Worm (Caenorhabditis elegans): ENCODE measurements around the gene Y58A7A.1.

DNA sequence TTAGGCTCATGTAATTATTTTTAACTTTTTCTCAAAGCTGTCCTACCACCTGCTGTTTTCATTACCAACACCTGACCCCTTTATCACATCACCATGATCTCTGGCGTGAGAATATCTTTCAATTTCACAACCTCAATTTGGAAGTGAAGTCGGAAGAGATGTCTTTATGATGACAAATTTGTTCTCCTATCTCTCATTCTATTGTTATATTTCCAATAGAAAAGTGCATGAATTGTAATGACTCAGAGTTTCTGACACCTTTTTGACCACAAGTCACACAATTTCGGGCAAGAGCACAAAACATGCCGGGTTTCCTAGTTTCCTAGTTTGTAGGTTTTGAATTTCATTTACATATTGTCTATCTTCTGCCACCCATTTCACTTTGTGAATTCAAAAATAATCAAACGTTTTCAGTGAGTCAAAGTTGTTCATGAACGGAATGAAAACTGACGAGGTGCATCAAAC lies 50.5 kb downstream of the Y58A7A.1 start, which contains the start of gene srr-4:
- TF ChIP-seq med-1 (GFP tag; optimal IDR thresholded peaks at IDR 0.05; ENCODE audit: insufficient read depth), result no peak
- no peak for TF ChIP-seq ztf-29 (GFP tag; IDR thresholded peaks at IDR 0.05)
- TF ChIP-seq tab-1 (GFP tag; IDR thresholded peaks at IDR 0.05), result no peak
- no peak for TF ChIP-seq ztf-23 (GFP tag; IDR thresholded peaks at IDR 0.05)
